Worm (Caenorhabditis elegans): ENCODE results near the gene catp-2.
"Not testable (repeated sequence)": the region's sequence is repeated elsewhere in the genome, so short reads cannot be mapped to it uniquely, and the experiment has no call there.

catp-2 gene

DNA sequence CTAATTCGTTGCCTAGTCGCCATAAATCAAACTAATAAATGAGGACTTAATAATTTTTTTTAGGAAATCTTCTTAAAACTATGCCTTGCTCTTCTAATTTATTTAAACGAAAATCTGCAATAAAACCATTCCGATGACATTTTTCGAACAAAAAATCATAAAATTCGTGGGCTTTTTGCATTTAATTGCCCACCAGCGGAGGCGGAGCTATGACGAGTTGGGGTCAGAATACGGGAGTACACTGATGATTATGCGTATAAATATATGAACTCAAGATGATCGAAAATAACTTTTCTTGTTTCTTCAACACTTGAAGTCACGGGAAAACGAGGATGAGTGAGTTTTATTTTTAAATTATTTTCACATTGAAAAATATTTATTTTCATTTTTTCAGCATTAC, at the start of gene catp-2:
Gene catp-2 (plus strand): TSS at position 301 of the 400 bp plus-strand sequence.
- TF ChIP-seq W03F9.2 (tag; optimal IDR thresholded peaks at IDR 0.05): no peak
- TF ChIP-seq dao-5 (tag; optimal IDR thresholded peaks at IDR 0.05): no peak

DNA sequence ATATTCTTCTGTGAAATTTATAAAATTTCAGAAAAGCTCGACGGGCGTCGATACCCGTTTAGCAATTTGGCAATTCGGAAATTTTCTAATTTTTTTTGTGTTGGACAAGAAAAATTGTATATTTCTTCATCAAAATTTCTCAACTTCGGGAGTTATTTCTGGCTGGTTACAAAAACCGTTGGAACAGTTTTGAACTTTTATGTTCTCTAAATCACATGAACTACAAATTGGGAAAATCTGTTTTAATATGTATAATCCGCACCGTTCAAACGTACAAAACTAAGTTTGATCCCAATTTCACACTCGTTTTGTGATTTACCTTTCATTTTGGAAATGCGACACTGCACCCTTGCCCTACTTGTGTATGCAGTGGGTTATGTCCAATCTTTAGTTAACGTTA, 49.1 kb upstream of the catp-2 start, which contains the start of gene T19H12.3:
Gene T19H12.3 (plus strand): TSS at position 301 of the 400 bp plus-strand sequence.
- TF ChIP-seq dao-5 (tag; optimal IDR thresholded peaks at IDR 0.05) (no peak), W03F9.2 (tag; optimal IDR thresholded peaks at IDR 0.05) (no peak), him-1 (tag; optimal IDR thresholded peaks at IDR 0.05) (no peak)

DNA sequence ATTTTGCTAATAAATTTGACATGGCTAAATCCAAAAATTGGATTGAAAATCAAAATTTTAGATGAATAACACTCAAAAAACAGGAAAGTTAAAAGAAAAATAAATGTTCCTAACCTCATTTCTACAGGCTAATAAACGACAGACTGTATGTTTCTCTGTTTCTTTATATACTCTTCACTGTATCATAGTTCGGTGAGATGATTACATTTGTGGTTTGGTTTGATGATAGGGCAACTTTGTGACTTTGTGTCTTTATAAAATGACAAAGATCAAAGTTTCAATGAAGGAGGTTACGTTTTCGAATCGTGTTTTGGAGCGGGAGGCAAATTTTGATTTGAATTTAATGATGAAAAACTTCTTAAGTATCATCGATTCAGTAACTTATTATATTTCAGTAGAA, 45.0 kb upstream of the catp-2 start, which contains the start of gene ugt-12:
Gene ugt-12 (minus strand): TSS at position 153 of the 400 bp plus-strand sequence.
- no peak for TF ChIP-seq dao-5 (tag; optimal IDR thresholded peaks at IDR 0.05)
- no peak for TF ChIP-seq him-1 (tag; optimal IDR thresholded peaks at IDR 0.05)
- no peak for TF ChIP-seq W03F9.2 (tag; optimal IDR thresholded peaks at IDR 0.05)

DNA sequence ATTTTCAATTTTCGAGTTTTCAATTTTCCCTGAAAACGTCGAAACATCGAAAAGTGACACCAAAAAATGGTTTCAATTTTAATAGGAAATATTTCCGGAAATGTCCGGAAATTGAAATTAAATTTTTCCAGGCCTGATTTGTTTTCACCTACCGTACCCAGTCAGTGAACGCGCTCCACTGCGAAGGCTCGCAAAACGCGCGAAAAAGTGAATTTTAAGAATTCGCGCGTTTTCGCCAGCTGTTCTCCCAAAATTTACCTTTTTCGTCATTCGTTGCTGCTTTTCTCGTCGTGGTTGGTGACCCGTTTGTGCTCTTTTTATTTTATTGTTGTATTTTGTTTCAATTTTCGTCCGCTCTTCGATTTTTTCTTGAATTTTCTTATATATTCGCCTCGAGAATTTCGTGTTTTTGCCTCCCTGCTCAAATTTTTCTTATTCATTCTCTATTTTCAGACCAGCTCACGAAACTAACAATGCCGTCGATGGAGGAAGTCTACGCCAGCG, 44.5 kb upstream of the catp-2 start, which contains the start of gene T19H12.2:
Gene T19H12.2 (plus strand): TSS at position 454 of the 504 bp plus-strand sequence.
- TF ChIP-seq dao-5 (tag; optimal IDR thresholded peaks at IDR 0.05): no peak
- peak; percentile 2 for TF ChIP-seq W03F9.2 (tag; optimal IDR thresholded peaks at IDR 0.05)

DNA sequence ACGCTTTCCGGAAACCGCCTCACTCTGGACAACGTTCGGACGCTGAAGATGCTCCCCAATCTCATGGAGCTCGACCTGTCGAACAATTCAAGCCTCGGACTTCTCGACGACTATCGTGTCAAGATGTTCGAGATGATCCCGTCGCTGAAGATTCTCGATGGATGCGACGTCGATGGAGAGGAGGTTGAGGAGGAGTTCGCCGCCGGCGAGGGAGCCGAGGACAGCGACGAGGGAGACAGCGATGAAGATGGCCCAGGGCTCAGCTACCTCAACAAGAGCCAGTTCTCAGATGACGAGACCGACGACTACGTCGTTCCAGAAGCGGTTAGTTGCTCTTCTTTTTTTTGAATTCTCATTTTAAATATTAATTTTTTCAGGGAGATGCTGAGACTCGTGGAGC, 43.7 kb upstream of the catp-2 start:
- TF ChIP-seq dao-5 (tag; optimal IDR thresholded peaks at IDR 0.05) (no peak), him-1 (tag; optimal IDR thresholded peaks at IDR 0.05) (no peak), W03F9.2 (tag; optimal IDR thresholded peaks at IDR 0.05) (no peak)

DNA sequence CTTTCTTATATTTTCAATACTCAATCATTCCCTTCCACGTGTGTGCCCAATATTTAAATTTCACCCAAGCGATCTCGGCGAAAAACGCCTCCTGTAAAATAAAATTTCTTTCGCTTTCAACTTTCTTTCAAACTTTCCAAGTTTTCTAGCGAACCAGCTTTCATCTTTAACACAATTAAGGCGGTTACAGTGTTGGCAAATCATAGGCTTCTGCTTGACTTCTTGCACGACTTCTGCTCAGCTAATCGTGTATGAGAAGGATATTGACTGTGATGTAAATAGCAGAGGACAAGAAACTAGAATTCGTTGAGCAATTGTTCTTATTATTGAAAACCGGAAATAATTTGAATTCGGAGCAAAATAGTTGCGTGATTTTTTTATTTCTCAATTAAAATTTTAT, 43.2 kb upstream of the catp-2 start:
- TF ChIP-seq W03F9.2 (tag; optimal IDR thresholded peaks at IDR 0.05) (no peak), dao-5 (tag; optimal IDR thresholded peaks at IDR 0.05) (no peak), him-1 (tag; optimal IDR thresholded peaks at IDR 0.05) (no peak)

DNA sequence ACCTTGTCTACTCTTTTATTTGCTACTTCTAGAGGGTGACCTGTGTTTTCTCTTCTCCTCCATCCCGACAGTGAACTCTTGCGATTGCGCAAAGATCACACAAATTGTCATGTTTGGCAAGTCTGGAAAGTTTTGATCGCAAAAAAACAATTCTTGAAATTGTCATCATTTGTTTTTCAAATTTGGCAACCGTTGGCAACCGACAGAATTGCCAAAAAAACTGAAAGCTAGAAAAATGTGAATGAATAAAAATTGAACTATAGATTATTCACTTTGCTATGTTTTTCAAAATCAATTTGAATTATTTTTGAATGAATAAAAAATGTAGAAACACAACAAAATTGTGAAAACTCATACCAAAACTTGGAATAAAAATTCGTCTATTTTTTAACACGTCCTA, 39.5 kb upstream of the catp-2 start, which contains the start of gene ugt-11:
Gene ugt-11 (minus strand): TSS at position 101 of the 400 bp plus-strand sequence.
- TF ChIP-seq him-1 (tag; optimal IDR thresholded peaks at IDR 0.05) (no peak), W03F9.2 (tag; optimal IDR thresholded peaks at IDR 0.05) (no peak), dao-5 (tag; optimal IDR thresholded peaks at IDR 0.05) (no peak)

DNA sequence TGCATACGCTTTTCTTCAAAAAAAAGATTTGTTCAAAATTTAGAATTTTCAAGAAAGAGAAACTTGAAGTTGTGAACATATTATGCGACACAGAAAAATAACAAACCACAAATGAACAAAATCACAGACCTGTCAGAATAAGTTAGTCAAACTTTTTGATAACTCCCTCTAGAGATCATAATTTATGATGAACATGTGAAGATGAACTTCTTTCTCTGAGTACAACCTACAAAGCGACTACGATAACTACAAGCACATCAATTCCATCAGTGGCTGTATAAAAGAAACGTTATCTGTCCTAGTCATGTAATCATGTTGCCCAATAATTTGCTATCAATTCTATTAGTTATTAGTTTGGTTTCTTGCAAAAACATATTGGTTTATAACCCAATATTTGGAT, 38.8 kb upstream of the catp-2 start, which contains the start of gene ugt-9:
Gene ugt-9 (plus strand): TSS at position 305 of the 400 bp plus-strand sequence.
- TF ChIP-seq dao-5 (tag; optimal IDR thresholded peaks at IDR 0.05) (no peak), him-1 (tag; optimal IDR thresholded peaks at IDR 0.05) (no peak), W03F9.2 (tag; optimal IDR thresholded peaks at IDR 0.05) (no peak)

DNA sequence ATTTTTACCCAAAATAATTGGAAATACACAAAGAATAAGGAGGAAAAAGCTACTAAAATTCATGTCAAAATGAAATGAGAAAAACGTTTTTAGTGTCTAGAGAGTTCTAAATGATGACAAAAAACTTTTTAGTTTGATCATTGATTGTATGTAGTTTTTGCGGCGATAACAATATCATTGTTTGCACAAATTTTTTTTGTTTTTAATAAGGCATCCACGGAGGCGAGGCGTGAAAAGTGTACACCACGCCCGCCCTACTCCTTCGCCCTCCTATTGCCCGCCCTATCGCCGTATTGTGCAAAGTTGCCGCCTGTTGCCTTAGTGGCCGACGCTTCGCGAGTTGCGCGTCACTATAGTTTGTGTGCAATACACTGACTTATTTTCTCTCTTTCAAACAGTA, 34.5 kb upstream of the catp-2 start, which contains the start of gene ugt-10:
Gene ugt-10 (minus strand): TSS at position 101 of the 400 bp plus-strand sequence.
- not testable (repeated sequence) for TF ChIP-seq dao-5, W03F9.2, him-1 (tag; optimal IDR thresholded peaks at IDR 0.05)

DNA sequence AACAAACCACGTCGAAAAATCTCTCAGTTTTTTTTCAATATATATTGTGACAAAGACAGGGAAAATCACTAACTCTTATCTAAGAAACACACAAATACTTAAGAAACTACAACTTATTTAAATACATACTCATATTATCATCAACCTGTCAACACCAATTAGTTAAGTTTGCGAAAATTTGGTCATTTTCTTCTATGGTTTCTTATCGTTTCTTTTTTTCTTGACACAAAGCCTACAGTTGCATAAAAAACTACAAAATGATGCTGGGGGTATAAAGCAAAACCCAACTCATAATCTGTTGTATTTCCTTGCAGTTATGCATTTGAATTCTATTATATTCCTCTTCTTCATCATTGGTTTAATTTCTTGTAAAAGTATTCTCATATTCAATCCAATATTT, 33.4 kb upstream of the catp-2 start, which contains the start of gene ugt-67:
Gene ugt-67 (plus strand): TSS at position 301 of the 400 bp plus-strand sequence.
- TF ChIP-seq dao-5 (tag; optimal IDR thresholded peaks at IDR 0.05) (no peak), W03F9.2 (tag; optimal IDR thresholded peaks at IDR 0.05) (no peak), him-1 (tag; optimal IDR thresholded peaks at IDR 0.05) (no peak)

DNA sequence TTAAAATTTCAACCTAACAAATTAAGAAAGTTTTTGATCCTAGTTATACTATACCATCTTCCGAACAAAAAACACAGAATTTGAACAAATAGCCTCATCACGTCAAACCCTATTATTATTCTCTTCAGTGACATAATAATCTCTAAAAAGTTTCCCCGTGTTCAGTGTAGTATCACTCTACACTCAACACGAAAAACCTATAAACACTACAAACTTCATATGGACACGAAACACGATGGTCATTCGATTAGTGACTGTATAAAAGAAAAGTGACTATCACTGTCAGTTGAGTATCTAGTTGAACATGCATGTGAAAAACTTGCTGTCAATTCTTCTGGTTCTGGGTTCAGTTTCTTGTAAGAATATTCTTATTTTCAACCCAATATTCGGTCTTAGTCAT, 30.8 kb upstream of the catp-2 start, which contains the start of gene ugt-8:
Gene ugt-8 (plus strand): TSS at position 235 of the 400 bp plus-strand sequence.
- TF ChIP-seq W03F9.2 (tag; optimal IDR thresholded peaks at IDR 0.05) (no peak), dao-5 (tag; optimal IDR thresholded peaks at IDR 0.05) (no peak), him-1 (tag; optimal IDR thresholded peaks at IDR 0.05) (no peak)

DNA sequence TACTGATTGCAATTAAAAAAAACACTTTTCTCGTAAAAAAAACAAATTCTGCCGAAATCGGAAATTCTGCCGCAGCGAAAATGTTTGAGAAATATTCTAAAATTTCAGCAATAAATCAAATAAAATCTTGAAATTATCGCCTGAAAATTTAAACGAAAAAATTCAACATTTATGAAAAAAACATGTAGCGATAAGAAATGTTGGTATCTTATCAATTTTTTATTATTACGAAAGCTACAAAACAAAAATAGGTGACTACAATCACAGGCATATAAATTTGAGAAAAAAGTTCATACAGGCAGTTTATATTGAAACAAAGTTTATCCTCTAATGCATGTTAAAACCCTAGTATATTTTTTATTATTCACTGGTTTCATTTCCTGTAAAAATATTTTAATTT, 28.6 kb upstream of the catp-2 start, which contains the start of gene ugt-14:
Gene ugt-14 (plus strand): TSS at position 301 of the 400 bp plus-strand sequence.
- TF ChIP-seq him-1 (tag; optimal IDR thresholded peaks at IDR 0.05) (no peak), dao-5 (tag; optimal IDR thresholded peaks at IDR 0.05) (no peak), W03F9.2 (tag; optimal IDR thresholded peaks at IDR 0.05) (no peak)

DNA sequence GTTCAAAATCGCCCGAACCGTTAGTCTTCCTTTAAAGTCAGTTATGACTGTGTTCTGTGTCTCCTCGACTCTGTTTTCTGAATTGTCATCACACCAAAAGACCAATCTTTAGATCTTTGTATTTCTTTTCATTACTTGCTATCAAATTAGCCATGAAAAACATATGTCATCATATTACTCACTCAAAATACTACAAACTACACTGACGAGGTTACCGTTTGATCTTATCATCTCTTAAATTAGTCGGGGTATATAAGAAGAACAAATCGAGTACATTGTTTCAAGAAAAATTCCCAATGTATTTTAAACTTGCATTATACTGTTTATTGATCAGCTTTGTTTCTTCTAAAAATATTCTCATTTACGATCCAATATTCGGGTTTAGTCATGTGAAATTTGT, 25.9 kb upstream of the catp-2 start, which contains the start of gene ugt-13:
Gene ugt-13 (plus strand): TSS at position 294 of the 400 bp plus-strand sequence.
- TF ChIP-seq W03F9.2 (tag; optimal IDR thresholded peaks at IDR 0.05): no peak
- no peak for TF ChIP-seq him-1 (tag; optimal IDR thresholded peaks at IDR 0.05)
- no peak for TF ChIP-seq dao-5 (tag; optimal IDR thresholded peaks at IDR 0.05)

DNA sequence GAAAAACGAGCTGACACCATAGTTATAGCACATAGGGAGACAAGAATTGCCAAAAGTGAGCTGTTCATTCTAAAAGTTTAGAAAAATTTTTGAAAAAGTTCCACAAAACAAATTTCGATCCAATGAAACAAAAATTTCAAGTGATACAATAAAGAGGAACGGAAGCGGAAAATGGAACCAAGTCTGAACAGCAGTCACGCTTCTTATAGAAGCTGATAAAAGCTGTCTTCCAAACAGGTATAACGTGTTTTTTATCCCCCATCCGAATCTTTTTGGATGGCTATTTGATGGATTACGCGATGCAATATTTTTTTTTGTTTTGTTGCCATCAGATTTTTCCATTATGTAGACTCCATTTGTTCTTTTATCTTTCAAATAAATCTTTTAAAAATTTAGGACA, 22.2 kb upstream of the catp-2 start, which contains the start of gene H23N18.5:
Gene H23N18.5 (minus strand): TSS at position 69 of the 400 bp plus-strand sequence.
- TF ChIP-seq him-1 (tag; optimal IDR thresholded peaks at IDR 0.05): no peak
- no peak for TF ChIP-seq dao-5 (tag; optimal IDR thresholded peaks at IDR 0.05)
- TF ChIP-seq W03F9.2 (tag; optimal IDR thresholded peaks at IDR 0.05): no peak

Measured in whole organism, L4/young adult.